Worm (Caenorhabditis elegans) whole organism, L4/young adult: ENCODE data around the gene srh-276.

Source experiments
- dao-5 ChIP-seq: sonication (generic microtip); optimal IDR thresholded peaks from 2 replicates; lab custom pipeline; 2016; ENCODE audit warnings: missing genotype, missing genetic modification characterization, moderate library complexity, missing compliant biosample characterization
- him-1 ChIP-seq: sonication (generic microtip); optimal IDR thresholded peaks from 2 replicates; lab custom pipeline; 2016; ENCODE audit warnings: missing genotype, missing genetic modification reagents, missing genetic modification characterization, missing compliant biosample characterization

- TF ChIP-seq him-1 (tag; lab: Kevin White, UChicago) (no peak), dao-5 (no peak)
These were observed 43.4 kb downstream of the srh-276 start, which contains the start of gene fbxa-94 for ce11 chrV:15572613-15573012.
